Worm (Caenorhabditis elegans) whole organism, L4 larva: ENCODE measurements around the gene lin-56.

Experiments
- aly-2 ChIP-seq: sonication (generic microtip); optimal IDR thresholded peaks from 2 replicates; lab custom pipeline; 2018; ENCODE audit warnings: missing biosample characterization, missing genetic modification characterization
- ceh-20 ChIP-seq: fragments of 200-800 bp; sonication (Bioruptor generic); IDR thresholded peaks from 2 replicates; pipeline ENCODE4 v1.3.6; 2022; ENCODE audit warnings: missing genetic modification reagents, missing genetic modification characterization, missing compliant biosample characterization
- egl-27 ChIP-seq: sonication (generic microtip); optimal IDR thresholded peaks from 3 replicates; lab custom pipeline; 2017; ENCODE audit warnings: missing biosample characterization, missing genetic modification reagents, missing genetic modification characterization
- nhr-237 ChIP-seq: sonication (generic microtip); optimal IDR thresholded peaks from 2 replicates; lab custom pipeline; 2017; ENCODE audit warnings: missing biosample characterization, missing genetic modification characterization
- saeg-2 ChIP-seq: fragments of 200-800 bp; sonication (Bioruptor generic); IDR thresholded peaks from 2 replicates; pipeline ENCODE4 v1.3.6; 2022; ENCODE audit warnings: missing genetic modification reagents, missing genetic modification characterization, missing compliant biosample characterization
- unc-62 ChIP-seq, 3 experiments: fragments of 150-350 bp in 1 of 3; sonication (generic microtip); optimal IDR thresholded peaks in 2 of 3; peaks in 1 of 3; 1 replicate in 1 of 3; 2 replicates in 2 of 3; lab custom pipeline; 2014 to 2017; ENCODE audit warnings: missing biosample characterization in 3 of 3, missing genetic modification characterization in 3 of 3, missing genetic modification reagents in 3 of 3, missing genotype in 1 of 3
- ztf-11 ChIP-seq: fragments of 150-350 bp; optimal IDR thresholded peaks from 2 replicates; lab custom pipeline; 2014; ENCODE audit warnings: missing biosample characterization, missing genetic modification characterization

ce11 chrII:10483860-10484259 lies 34.1 kb downstream of the lin-56 start:
- TF ChIP-seq saeg-2 (GFP tag; lab: Robert Waterston, UW) (no peak), unc-62 (GFP tag; optimal IDR thresholded peaks at IDR 0.05 in 1 of 2; lab: Kevin White, UChicago) (peak in 1 of 2 experiments; percentile 91), unc-62 (tag; optimal IDR thresholded peaks at IDR 0.05; lab: Kevin White, UChicago) (no peak), egl-27 (no peak), ztf-11 (no peak), nhr-237 (tag; lab: Kevin White, UChicago) (no peak), ceh-20 (GFP tag; lab: Robert Waterston, UW) (no peak), aly-2 (tag; lab: Kevin White, UChicago) (no peak)
